Worm (Caenorhabditis elegans) whole organism, L3 larva: ENCODE measurements around the gene C27H5.6.

ENCODE experiments used
- R02D3.7 ChIP-seq: fragments of 150-350 bp; optimal IDR thresholded peaks from 2 replicates; lab custom pipeline; 2014; ENCODE audit warnings: missing biosample characterization, missing genetic modification characterization
- ZK546.5 ChIP-seq: sonication (generic microtip); optimal IDR thresholded peaks from 2 replicates; lab custom pipeline; 2017; ENCODE audit warnings: missing biosample characterization, missing genetic modification characterization
- ama-1 ChIP-seq: fragments of 150-350 bp; optimal IDR thresholded peaks from 2 replicates; lab custom pipeline; 2018
- ceh-16 ChIP-seq: sonication (generic microtip); optimal IDR thresholded peaks from 2 replicates; lab custom pipeline; 2017; ENCODE audit warnings: missing biosample characterization, missing genetic modification characterization
- ceh-82 ChIP-seq: fragments of 150-350 bp; optimal IDR thresholded peaks from 2 replicates; lab custom pipeline; 2014; ENCODE audit warnings: missing biosample characterization, missing genetic modification characterization
- ceh-9 ChIP-seq: sonication (generic microtip); optimal IDR thresholded peaks from 2 replicates; lab custom pipeline; 2018; ENCODE audit warnings: missing biosample characterization, missing genetic modification characterization
- egl-27 ChIP-seq: sonication (generic microtip); optimal IDR thresholded peaks from 4 replicates; lab custom pipeline; 2017; ENCODE audit warnings: missing biosample characterization, missing genetic modification reagents, missing genetic modification characterization
- egl-5 ChIP-seq: fragments of 150-350 bp; optimal IDR thresholded peaks from 2 replicates; lab custom pipeline; 2017; ENCODE audit warnings: missing biosample characterization, missing genetic modification reagents, missing genetic modification characterization, inconsistent platforms
- elt-2 ChIP-seq: sonication (generic microtip); optimal IDR thresholded peaks from 2 replicates; lab custom pipeline; 2016; ENCODE audit warnings: missing genetic modification reagents, mild to moderate bottlenecking, missing genetic modification characterization, missing compliant biosample characterization
- elt-3 ChIP-seq, 3 experiments: fragments of 150-350 bp in 1 of 3; sonication (generic microtip) in 2 of 3; optimal IDR thresholded peaks; 2 replicates in 2 of 3; 4 replicates in 1 of 3; lab custom pipeline; 2014 to 2017; ENCODE audit warnings: missing biosample characterization in 3 of 3, missing genetic modification characterization in 3 of 3
- eor-1 ChIP-seq, 2 experiments: fragments of 150-350 bp; optimal IDR thresholded peaks; 2 replicates each; lab custom pipeline; 2014 to 2018; ENCODE audit warnings: missing biosample characterization in 2 of 2, missing genetic modification characterization in 2 of 2
- fkh-2 ChIP-seq: fragments of 150-350 bp; optimal IDR thresholded peaks from 2 replicates; lab custom pipeline; 2014; ENCODE audit warnings: missing biosample characterization, missing genetic modification reagents, missing genetic modification characterization
- fos-1 ChIP-seq: fragments of 150-350 bp; optimal IDR thresholded peaks from 2 replicates; lab custom pipeline; 2014; ENCODE audit warnings: missing biosample characterization, missing genetic modification characterization
- hmg-11 ChIP-seq: sonication (generic microtip); optimal IDR thresholded peaks from 2 replicates; lab custom pipeline; 2016; ENCODE audit warnings: missing genetic modification characterization, missing compliant biosample characterization
- jun-1 ChIP-seq: fragments of 150-350 bp; optimal IDR thresholded peaks from 2 replicates; lab custom pipeline; 2014; ENCODE audit warnings: missing biosample characterization, missing genetic modification reagents, missing genetic modification characterization
- lin-15B ChIP-seq: fragments of 150-350 bp; optimal IDR thresholded peaks from 2 replicates; lab custom pipeline; 2014; ENCODE audit warnings: missing biosample characterization, missing genetic modification characterization
- lin-39 ChIP-seq: fragments of 150-350 bp; optimal IDR thresholded peaks from 2 replicates; lab custom pipeline; 2018; ENCODE audit warnings: missing biosample characterization, missing genetic modification reagents, missing genetic modification characterization
- lsy-12 ChIP-seq: sonication (generic microtip); optimal IDR thresholded peaks from 2 replicates; lab custom pipeline; 2016; ENCODE audit warnings: mild to moderate bottlenecking, missing genetic modification characterization, missing compliant biosample characterization
- mdl-1 ChIP-seq: fragments of 150-350 bp; optimal IDR thresholded peaks from 2 replicates; lab custom pipeline; 2014; ENCODE audit warnings: missing biosample characterization, missing genetic modification characterization
- mml-1 ChIP-seq: fragments of 150-350 bp; sonication (generic microtip); optimal IDR thresholded peaks from 3 replicates; lab custom pipeline; 2014; ENCODE audit warnings: missing biosample characterization, missing genetic modification characterization
- nfya-1 ChIP-seq: sonication (generic microtip); optimal IDR thresholded peaks from 2 replicates; lab custom pipeline; 2017; ENCODE audit warnings: missing genetic modification characterization, mild to moderate bottlenecking, missing compliant biosample characterization, antibody characterized with exemption, moderate library complexity; ENCODE audit not compliant: insufficient read depth
- nhr-11 ChIP-seq: fragments of 150-350 bp; optimal IDR thresholded peaks from 2 replicates; lab custom pipeline; 2014; ENCODE audit warnings: missing biosample characterization, missing genetic modification characterization
- nhr-12 ChIP-seq: fragments of 150-350 bp; optimal IDR thresholded peaks from 2 replicates; lab custom pipeline; 2014; ENCODE audit warnings: missing biosample characterization, missing genetic modification characterization
- nhr-23 ChIP-seq: fragments of 150-350 bp; optimal IDR thresholded peaks from 2 replicates; lab custom pipeline; 2014; ENCODE audit warnings: missing biosample characterization, missing genetic modification reagents, missing genetic modification characterization
- nhr-237 ChIP-seq: fragments of 150-350 bp; optimal IDR thresholded peaks from 2 replicates; lab custom pipeline; 2014; ENCODE audit warnings: missing biosample characterization, missing genetic modification characterization
- nhr-25 ChIP-seq: sonication (generic microtip); optimal IDR thresholded peaks from 2 replicates; lab custom pipeline; 2017; ENCODE audit warnings: missing biosample characterization, missing genetic modification characterization
- nhr-28 ChIP-seq: fragments of 150-350 bp; optimal IDR thresholded peaks from 2 replicates; lab custom pipeline; 2014; ENCODE audit warnings: missing biosample characterization, missing genetic modification characterization
- nhr-67 ChIP-seq: fragments of 150-350 bp; optimal IDR thresholded peaks from 2 replicates; lab custom pipeline; 2014; ENCODE audit warnings: missing biosample characterization, missing genetic modification characterization
- nhr-76 ChIP-seq: fragments of 150-350 bp; sonication (generic microtip); optimal IDR thresholded peaks from 5 replicates; lab custom pipeline; 2014; ENCODE audit warnings: missing biosample characterization, missing genetic modification characterization
- nhr-77 ChIP-seq: fragments of 150-350 bp; optimal IDR thresholded peaks from 2 replicates; lab custom pipeline; 2014; ENCODE audit warnings: missing biosample characterization, missing genetic modification characterization
- pqm-1 ChIP-seq: fragments of 150-350 bp; optimal IDR thresholded peaks from 2 replicates; lab custom pipeline; 2017; ENCODE audit warnings: missing biosample characterization, missing genetic modification characterization, inconsistent platforms
- skn-1 ChIP-seq: fragments of 150-350 bp; optimal IDR thresholded peaks from 2 replicates; lab custom pipeline; 2014; ENCODE audit warnings: missing biosample characterization, missing genetic modification characterization
- snpc-4 ChIP-seq: fragments of 150-350 bp; optimal IDR thresholded peaks from 2 replicates; lab custom pipeline; 2014; ENCODE audit warnings: missing biosample characterization, missing genetic modification characterization
- tbx-2 ChIP-seq: sonication (generic microtip); optimal IDR thresholded peaks from 2 replicates; lab custom pipeline; 2016; ENCODE audit warnings: mild to moderate bottlenecking, missing genetic modification characterization, missing compliant biosample characterization
- unc-39 ChIP-seq: sonication (generic microtip); optimal IDR thresholded peaks from 4 replicates; lab custom pipeline; 2017; ENCODE audit warnings: missing biosample characterization, missing genetic modification characterization
- zag-1 ChIP-seq: fragments of 150-350 bp; optimal IDR thresholded peaks from 2 replicates; lab custom pipeline; 2014; ENCODE audit warnings: missing biosample characterization, missing genetic modification characterization
- ztf-11 ChIP-seq: fragments of 150-350 bp; optimal IDR thresholded peaks from 2 replicates; lab custom pipeline; 2014; ENCODE audit warnings: missing biosample characterization, missing genetic modification characterization

C27H5.6 gene

DNA sequence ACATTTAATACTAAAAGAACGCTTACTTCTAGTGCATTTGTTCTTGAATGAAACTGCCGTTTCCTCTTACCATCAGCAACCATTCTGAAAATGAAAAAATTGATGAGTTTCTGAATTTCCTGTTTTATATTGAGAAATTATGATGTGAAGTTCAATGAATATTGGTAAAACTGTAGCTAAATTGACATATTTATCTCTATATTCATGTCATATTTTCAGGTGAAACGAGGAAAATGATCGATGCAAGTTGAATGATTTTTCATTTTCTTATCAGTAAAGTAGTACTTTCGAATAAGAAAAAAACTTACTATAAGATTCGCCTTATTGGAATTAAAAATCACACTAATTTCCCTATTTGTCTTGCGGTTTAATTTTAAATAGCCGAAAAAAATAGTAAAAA is 23.2 kb upstream of the C27H5.6 start, which contains the start of gene E04F6.15:
E04F6.15 (minus strand) TSS at position 101 of the 400 bp plus-strand sequence.
- no peak for TF ChIP-seq mdl-1 (tag; lab: Kevin White, UChicago)
- no peak for TF ChIP-seq ceh-82 (tag; lab: Kevin White, UChicago)
- no peak for TF ChIP-seq pqm-1 (tag; lab: Kevin White, UChicago)
- TF ChIP-seq egl-27 (tag; lab: Kevin White, UChicago), result no peak
- no peak for TF ChIP-seq nhr-237 (tag; lab: Kevin White, UChicago)
- TF ChIP-seq lin-15B (tag; lab: Kevin White, UChicago), result no peak
- no peak for TF ChIP-seq egl-5 (tag; lab: Kevin White, UChicago)
- no peak for TF ChIP-seq nhr-25 (tag; lab: Kevin White, UChicago)
- TF ChIP-seq jun-1, result no peak
- no peak for TF ChIP-seq eor-1 (tag; optimal IDR thresholded peaks at IDR 0.05; lab: Kevin White, UChicago)
- no peak for TF ChIP-seq nhr-77 (tag; lab: Kevin White, UChicago)
- no peak for TF ChIP-seq elt-3 (tag; optimal IDR thresholded peaks at IDR 0.05; lab: Kevin White, UChicago)
- TF ChIP-seq fkh-2, result no peak
- no peak for TF ChIP-seq ceh-9 (tag; lab: Kevin White, UChicago)
- no peak for TF ChIP-seq lin-39 (tag; lab: Kevin White, UChicago)

DNA sequence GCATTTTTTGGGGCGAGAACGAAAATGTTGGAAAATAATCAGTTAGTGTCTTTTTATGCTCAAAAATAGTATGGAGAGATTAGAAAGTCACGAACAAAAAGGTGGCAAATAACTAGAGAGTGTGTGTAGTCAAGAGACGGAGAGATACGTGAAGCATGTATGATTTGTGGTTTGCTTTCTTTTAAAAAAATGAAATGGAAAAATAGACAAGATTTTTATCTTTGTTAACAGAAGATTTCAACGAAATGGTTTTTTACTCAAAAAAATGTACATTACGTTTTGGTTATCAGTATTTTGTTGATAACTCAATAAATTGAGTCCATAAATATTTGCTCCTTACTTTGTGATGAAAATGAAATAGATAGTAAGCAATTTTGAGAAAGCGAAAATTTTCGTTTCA is 21.2 kb upstream of the C27H5.6 start, which contains the start of gene dhs-7:
dhs-7 (minus strand) TSS at position 277 of the 400 bp plus-strand sequence.
- TF ChIP-seq pqm-1 (tag; lab: Kevin White, UChicago) (no peak), nhr-12 (tag; lab: Kevin White, UChicago) (no peak), nhr-76 (tag; lab: Kevin White, UChicago) (no peak), egl-5 (tag; lab: Kevin White, UChicago) (no peak), tbx-2 (tag; lab: Kevin White, UChicago) (no peak), nhr-77 (tag; lab: Kevin White, UChicago) (no peak), ceh-16 (tag; lab: Kevin White, UChicago) (no peak), elt-2 (tag; lab: Kevin White, UChicago) (peak; percentile 67), nhr-67 (tag; lab: Kevin White, UChicago) (no peak)

DNA sequence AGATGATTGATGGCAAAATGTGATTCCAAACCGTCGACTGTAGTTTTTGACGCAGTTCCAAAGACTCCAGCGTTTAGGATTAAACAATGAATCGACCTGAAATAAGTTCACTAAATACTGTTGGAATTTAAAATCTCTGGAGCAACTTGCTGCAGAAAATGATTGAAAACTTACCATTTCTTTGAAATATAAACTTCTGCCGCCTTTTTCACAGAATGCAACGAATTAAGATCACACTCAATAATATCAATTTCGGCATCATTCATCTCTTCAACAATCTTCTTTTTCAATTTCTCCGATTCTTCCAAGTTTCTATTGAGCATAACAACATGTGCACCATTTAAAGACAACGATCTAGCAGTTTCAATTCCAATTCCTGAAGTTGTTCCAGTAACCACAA is 20.6 kb upstream of the C27H5.6 start:
- no peak for TF ChIP-seq ZK546.5 (tag; lab: Kevin White, UChicago)
- TF ChIP-seq mml-1 (tag; lab: Kevin White, UChicago), result no peak
- TF ChIP-seq elt-2 (tag; lab: Kevin White, UChicago), result no peak
- TF ChIP-seq ama-1 (lab: Kevin White, UChicago), result no peak
- TF ChIP-seq lsy-12 (tag; lab: Kevin White, UChicago), result no peak

DNA sequence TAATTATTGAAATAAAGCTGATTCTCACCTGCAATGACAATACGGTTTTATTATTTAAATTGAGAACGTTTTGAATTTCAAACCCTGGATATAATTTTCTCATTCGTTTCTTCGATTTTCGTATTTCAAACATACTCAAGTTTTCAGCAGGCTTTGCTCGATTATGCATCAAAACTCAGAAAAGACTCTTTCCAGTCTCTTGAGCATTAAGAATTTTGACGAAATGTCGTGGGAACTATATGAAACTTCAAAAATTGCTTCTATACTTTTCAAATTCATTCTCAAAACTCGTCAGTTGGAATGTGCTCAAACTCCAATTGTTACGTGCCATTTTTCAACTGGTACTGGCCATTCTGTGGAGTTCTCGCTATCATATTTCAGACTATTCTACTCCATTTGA is 18.4 kb upstream of the C27H5.6 start, which contains the start of gene srd-59:
srd-59 (plus strand) TSS at position 301 of the 400 bp plus-strand sequence.
- TF ChIP-seq egl-27 (tag; lab: Kevin White, UChicago), result no peak
- no peak for TF ChIP-seq egl-5 (tag; lab: Kevin White, UChicago)
- TF ChIP-seq nhr-28 (tag; lab: Kevin White, UChicago), result no peak
- TF ChIP-seq ztf-11 (tag; lab: Kevin White, UChicago), result no peak
- no peak for TF ChIP-seq nhr-77 (tag; lab: Kevin White, UChicago)

DNA sequence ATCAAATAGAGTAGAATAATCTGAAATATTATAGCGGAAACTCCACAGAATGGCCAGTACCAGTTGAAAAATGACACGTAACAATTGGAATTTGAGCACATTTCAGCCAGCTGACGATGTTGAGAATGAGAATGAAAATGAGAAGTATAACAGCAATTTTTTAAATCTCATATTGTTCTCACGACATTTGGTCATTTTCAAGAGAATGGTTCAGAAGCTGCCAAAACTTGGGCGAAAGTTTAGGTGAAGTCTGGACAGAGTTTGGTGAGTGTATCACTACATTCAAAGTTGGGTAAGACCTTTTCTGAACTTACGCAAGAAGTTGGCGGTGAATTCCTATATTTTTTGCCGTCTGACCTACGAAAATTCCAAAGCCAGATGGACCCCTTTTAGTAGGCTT is 17.9 kb upstream of the C27H5.6 start, which contains the start of gene srd-58:
srd-58 (minus strand) TSS at position 101 of the 400 bp plus-strand sequence.
- TF ChIP-seq unc-39 (tag; lab: Kevin White, UChicago), result no peak
- no peak for TF ChIP-seq mml-1 (tag; lab: Kevin White, UChicago)
- TF ChIP-seq eor-1 (tag; optimal IDR thresholded peaks at IDR 0.05; lab: Kevin White, UChicago), result no peak
- no peak for TF ChIP-seq ceh-16 (tag; lab: Kevin White, UChicago)
- TF ChIP-seq nhr-67 (tag; lab: Kevin White, UChicago), result no peak
- TF ChIP-seq skn-1, result no peak
- no peak for TF ChIP-seq nhr-23
- TF ChIP-seq egl-5 (tag; lab: Kevin White, UChicago), result no peak
- TF ChIP-seq tbx-2 (tag; lab: Kevin White, UChicago), result no peak
- TF ChIP-seq elt-3 (tag; optimal IDR thresholded peaks at IDR 0.05; lab: Kevin White, UChicago), result no peak
- no peak for TF ChIP-seq R02D3.7 (tag; lab: Kevin White, UChicago)
- no peak for TF ChIP-seq nfya-1
- TF ChIP-seq ama-1 (lab: Kevin White, UChicago), result no peak
- no peak for TF ChIP-seq ztf-11 (tag; lab: Kevin White, UChicago)
- no peak for TF ChIP-seq snpc-4 (tag; lab: Kevin White, UChicago)
- no peak for TF ChIP-seq hmg-11
- no peak for TF ChIP-seq fos-1 (tag; lab: Kevin White, UChicago)
- no peak for TF ChIP-seq nhr-11 (tag; lab: Kevin White, UChicago)
- TF ChIP-seq zag-1 (tag; lab: Kevin White, UChicago), result no peak
- TF ChIP-seq, all 47 proteins: peak for 0
